Fruit fly (Drosophila melanogaster) whole organism, embryonic: Measurements from ENCODE around the gene eIF2gamma.

ENCODE experiments used
- Abd-B ChIP-seq: fragments of 200-800 bp; sonication (Bioruptor generic); optimal IDR thresholded peaks from 2 replicates; lab custom pipeline; 2018; ENCODE audit warnings: missing biosample characterization, mild to moderate bottlenecking, missing genetic modification characterization, moderate library complexity
- Adf1 ChIP-seq: fragments of 200-800 bp; sonication (Bioruptor generic); IDR thresholded peaks from 2 replicates; pipeline ENCODE4 v1.3.6; 2022; ENCODE audit warnings: missing biosample characterization, missing genetic modification characterization
- Bdp1 ChIP-seq: fragments of 200-800 bp; sonication (Bioruptor generic); optimal IDR thresholded peaks from 3 replicates; lab custom pipeline; 2016; ENCODE audit warnings: missing biosample characterization, missing genetic modification characterization
- Bteb2 ChIP-seq: fragments of 200-800 bp; sonication (Bioruptor generic); optimal IDR thresholded peaks from 2 replicates; lab custom pipeline; 2016; ENCODE audit warnings: missing biosample characterization, missing genetic modification characterization
- CG10654 ChIP-seq: fragments of 200-800 bp; sonication (Bioruptor generic); optimal IDR thresholded peaks from 2 replicates; lab custom pipeline; 2016; ENCODE audit warnings: missing biosample characterization, missing genetic modification characterization
- CG12391 ChIP-seq: fragments of 200-800 bp; sonication (Bioruptor generic); optimal IDR thresholded peaks from 3 replicates; lab custom pipeline; 2018; ENCODE audit warnings: missing biosample characterization, mild to moderate bottlenecking, missing genetic modification characterization, moderate library complexity
- CG13624 ChIP-seq: fragments of 200-800 bp; sonication (Bioruptor generic); optimal IDR thresholded peaks from 2 replicates; lab custom pipeline; 2016; ENCODE audit warnings: missing biosample characterization, missing genetic modification characterization
- CG13894 ChIP-seq: fragments of 200-800 bp; sonication (Bioruptor generic); optimal IDR thresholded peaks from 3 replicates; lab custom pipeline; 2018; ENCODE audit warnings: missing biosample characterization, mild to moderate bottlenecking, missing genetic modification characterization, moderate library complexity
- CG18476 ChIP-seq: fragments of 200-800 bp; sonication (Bioruptor generic); optimal IDR thresholded peaks from 2 replicates; lab custom pipeline; 2016; ENCODE audit warnings: missing biosample characterization, mild to moderate bottlenecking, missing genetic modification characterization
- CG2116 ChIP-seq: fragments of 200-800 bp; sonication (Bioruptor generic); optimal IDR thresholded peaks from 3 replicates; lab custom pipeline; 2018; ENCODE audit warnings: missing biosample characterization, mild to moderate bottlenecking, missing genetic modification characterization
- CG31441 ChIP-seq: fragments of 200-800 bp; sonication (Bioruptor generic); IDR thresholded peaks from 2 replicates; pipeline ENCODE4 v1.3.6; 2022; ENCODE audit warnings: missing biosample characterization, missing genetic modification characterization
- CG32772 ChIP-seq: fragments of 200-800 bp; sonication (Bioruptor generic); IDR thresholded peaks from 2 replicates; pipeline ENCODE4 v1.3.6; 2022; ENCODE audit warnings: missing biosample characterization, missing genetic modification characterization
- CG3281 ChIP-seq: fragments of 200-800 bp; sonication (Bioruptor generic); optimal IDR thresholded peaks from 3 replicates; lab custom pipeline; 2017; ENCODE audit warnings: missing biosample characterization, mild to moderate bottlenecking, missing genetic modification characterization
- CG5953 ChIP-seq: fragments of 200-800 bp; sonication (Bioruptor generic); IDR thresholded peaks from 2 replicates; pipeline ENCODE4 v1.3.6; 2022; ENCODE audit warnings: missing biosample characterization, missing genetic modification characterization
- CG7556 ChIP-seq: fragments of 200-800 bp; sonication (Bioruptor generic); optimal IDR thresholded peaks from 2 replicates; lab custom pipeline; 2017; ENCODE audit warnings: missing biosample characterization, mild to moderate bottlenecking, missing genetic modification characterization
- CG8290 ChIP-seq, 3 experiments: fragments of 200-800 bp; sonication (Bioruptor generic); optimal IDR thresholded peaks; 2 replicates each; lab custom pipeline; 2016 to 2019; ENCODE audit warnings: missing biosample characterization in 3 of 3, missing genetic modification characterization in 3 of 3, mild to moderate bottlenecking in 2 of 3, moderate library complexity in 1 of 3
- CG9215 ChIP-seq: fragments of 200-800 bp; sonication (Bioruptor generic); IDR thresholded peaks from 2 replicates; pipeline ENCODE4 v1.3.6; 2022; ENCODE audit warnings: missing biosample characterization, missing genetic modification characterization
- CoRest ChIP-seq: fragments of 200-800 bp; sonication (Bioruptor generic); optimal IDR thresholded peaks from 3 replicates; lab custom pipeline; 2018; ENCODE audit warnings: missing biosample characterization, mild to moderate bottlenecking, missing genetic modification characterization, moderate library complexity
- HHEX ChIP-seq: fragments of 200-800 bp; sonication (Bioruptor generic); optimal IDR thresholded peaks from 3 replicates; lab custom pipeline; 2017; ENCODE audit warnings: missing biosample characterization, mild to moderate bottlenecking, missing genetic modification characterization, missing genetic modification reagents
- HLH3B ChIP-seq: fragments of 200-800 bp; sonication (Bioruptor generic); IDR thresholded peaks from 2 replicates; pipeline ENCODE4 v1.3.6; 2022; ENCODE audit warnings: missing biosample characterization, missing genetic modification characterization
- Jarid2 ChIP-seq: fragments of 200-800 bp; sonication (Bioruptor generic); optimal IDR thresholded peaks from 3 replicates; lab custom pipeline; 2017; ENCODE audit warnings: mild to moderate bottlenecking, missing biosample characterization, missing genetic modification reagents, missing genetic modification characterization
- NC2β ChIP-seq: fragments of 200-800 bp; sonication (Bioruptor generic); optimal IDR thresholded peaks from 2 replicates; lab custom pipeline; 2016; ENCODE audit warnings: missing biosample characterization, missing genetic modification characterization
- Optix ChIP-seq: fragments of 200-800 bp; sonication (Bioruptor generic); IDR thresholded peaks from 3 replicates; pipeline ENCODE4 v1.3.6; 2022; ENCODE audit warnings: missing biosample characterization, missing genetic modification characterization
- PHDP ChIP-seq: fragments of 200-800 bp; sonication (Bioruptor generic); optimal IDR thresholded peaks from 3 replicates; lab custom pipeline; 2018; ENCODE audit warnings: missing biosample characterization, mild to moderate bottlenecking, missing genetic modification characterization, moderate library complexity
- Scr ChIP-seq: fragments of 200-800 bp; sonication (Bioruptor generic); IDR thresholded peaks from 2 replicates; pipeline ENCODE4 v1.3.6; 2022; ENCODE audit warnings: missing biosample characterization, missing genetic modification characterization; ENCODE audit not compliant: partially characterized antibody
- YL-1 ChIP-seq: fragments of 200-800 bp; sonication (Bioruptor generic); optimal IDR thresholded peaks from 3 replicates; lab custom pipeline; 2017; ENCODE audit warnings: missing biosample characterization, mild to moderate bottlenecking, missing genetic modification characterization
- amos ChIP-seq: fragments of 200-800 bp; sonication (Bioruptor generic); IDR thresholded peaks from 2 replicates; pipeline ENCODE4 v1.3.6; 2022; ENCODE audit warnings: missing biosample characterization, missing genetic modification characterization; ENCODE audit not compliant: partially characterized antibody
- bcd ChIP-seq: fragments of 200-800 bp; sonication (Bioruptor generic); optimal IDR thresholded peaks from 2 replicates; lab custom pipeline; 2017; ENCODE audit warnings: missing biosample characterization, mild to moderate bottlenecking, missing genetic modification characterization
- cad ChIP-seq: fragments of >200 bp; optimal IDR thresholded peaks from 2 replicates; lab custom pipeline; 2017; ENCODE audit warnings: missing biosample characterization, missing genetic modification characterization
- cg ChIP-seq: fragments of 200-800 bp; sonication (Bioruptor generic); optimal IDR thresholded peaks from 3 replicates; lab custom pipeline; 2019; ENCODE audit warnings: missing biosample characterization, mild to moderate bottlenecking, missing genetic modification characterization, moderate library complexity
- dpn ChIP-seq, 2 experiments: fragments of 200-800 bp; sonication (Bioruptor generic); optimal IDR thresholded peaks; 3 replicates each; lab custom pipeline; 2016; ENCODE audit warnings: missing biosample characterization in 2 of 2, missing genetic modification characterization in 2 of 2
- ems ChIP-seq: fragments of 200-800 bp; sonication (Bioruptor generic); optimal IDR thresholded peaks from 3 replicates; lab custom pipeline; 2016; ENCODE audit warnings: missing biosample characterization, missing genetic modification characterization
- gro ChIP-seq: fragments of 200-800 bp; sonication (Bioruptor generic); optimal IDR thresholded peaks from 2 replicates; lab custom pipeline; 2016; ENCODE audit warnings: missing biosample characterization, missing genetic modification characterization
- gsb ChIP-seq: fragments of 200-800 bp; sonication (Bioruptor generic); IDR thresholded peaks from 2 replicates; pipeline ENCODE4 v1.3.6; 2022; ENCODE audit warnings: missing biosample characterization, missing genetic modification characterization
- jumu ChIP-seq: fragments of 200-800 bp; sonication (Bioruptor generic); optimal IDR thresholded peaks from 3 replicates; lab custom pipeline; 2016; ENCODE audit warnings: missing biosample characterization, missing genetic modification characterization
- kah ChIP-seq: fragments of 200-800 bp; sonication (Bioruptor generic); optimal IDR thresholded peaks from 2 replicates; lab custom pipeline; 2018; ENCODE audit warnings: missing biosample characterization, mild to moderate bottlenecking, missing genetic modification characterization
- kni ChIP-seq: fragments of 200-800 bp; sonication (Bioruptor generic); optimal IDR thresholded peaks from 3 replicates; lab custom pipeline; 2017; ENCODE audit warnings: mild to moderate bottlenecking, missing biosample characterization, missing genetic modification reagents, missing genetic modification characterization
- knrl ChIP-seq: fragments of 200-800 bp; sonication (Bioruptor generic); IDR thresholded peaks from 3 replicates; pipeline ENCODE4 v1.3.6; 2022; ENCODE audit warnings: missing biosample characterization, missing genetic modification characterization; ENCODE audit not compliant: partially characterized antibody
- lbe ChIP-seq: fragments of 200-800 bp; sonication (Bioruptor generic); optimal IDR thresholded peaks from 2 replicates; lab custom pipeline; 2016; ENCODE audit warnings: missing biosample characterization, mild to moderate bottlenecking, missing genetic modification characterization
- lmd ChIP-seq: fragments of 200-800 bp; sonication (Bioruptor generic); IDR thresholded peaks from 2 replicates; pipeline ENCODE4 v1.3.6; 2022; ENCODE audit warnings: missing biosample characterization, missing genetic modification characterization
- oc ChIP-seq: fragments of 200-800 bp; sonication (Bioruptor generic); optimal IDR thresholded peaks from 2 replicates; lab custom pipeline; 2018; ENCODE audit warnings: missing biosample characterization, mild to moderate bottlenecking, missing genetic modification characterization, moderate library complexity
- onecut ChIP-seq: fragments of 200-800 bp; sonication (Bioruptor generic); IDR thresholded peaks from 2 replicates; pipeline ENCODE4 v1.3.6; 2022; ENCODE audit warnings: missing biosample characterization, missing genetic modification characterization
- pan ChIP-seq, 4 experiments: fragments of >200 bp in 3 of 4; fragments of 200-800 bp in 1 of 4; sonication (Bioruptor generic) in 1 of 4; optimal IDR thresholded peaks in 3 of 4; IDR thresholded peaks in 1 of 4; 2 replicates each; pipeline versions ENCODE4 v1.3.6 to Lab custom; 2017 to 2022; ENCODE audit warnings: missing biosample characterization in 2 of 4, missing genetic modification characterization in 2 of 4, mixed read lengths in 1 of 4
- sens-2 ChIP-seq: fragments of 200-800 bp; sonication (Bioruptor generic); IDR thresholded peaks from 2 replicates; pipeline ENCODE4 v1.3.6; 2022; ENCODE audit warnings: missing biosample characterization, missing genetic modification characterization
- sima ChIP-seq: fragments of 200-800 bp; sonication (Bioruptor generic); optimal IDR thresholded peaks from 2 replicates; lab custom pipeline; 2016; ENCODE audit warnings: missing biosample characterization, missing genetic modification characterization
- tap ChIP-seq: fragments of 200-800 bp; optimal IDR thresholded peaks from 3 replicates; lab custom pipeline; 2019; ENCODE audit warnings: missing biosample characterization, mild to moderate bottlenecking, missing genetic modification characterization, moderate library complexity
- tll ChIP-seq, 2 experiments: fragments of 200-800 bp in 1 of 2; fragments of >200 bp in 1 of 2; sonication (Bioruptor generic) in 1 of 2; optimal IDR thresholded peaks; 2 replicates each; lab custom pipeline; 2017 to 2019; ENCODE audit warnings: missing biosample characterization in 2 of 2, missing genetic modification characterization in 2 of 2, mild to moderate bottlenecking in 1 of 2, moderate library complexity in 1 of 2
- wdn ChIP-seq: fragments of 200-800 bp; sonication (Bioruptor generic); IDR thresholded peaks from 2 replicates; pipeline ENCODE4 v1.3.6; 2022; ENCODE audit warnings: missing biosample characterization, missing genetic modification characterization

The eIF2gamma gene

dm6 chr3R:15218824-15219576 is 44.3 kb downstream of the eIF2gamma start, which contains the start of the genes SIDL and CG12241 (continued):
- peak; percentile 42 for TF ChIP-seq Scr
- peak; percentile 83 for TF ChIP-seq CG3281 (GFP tag; lab: Kevin White, UChicago)
- peak; percentile 82 for TF ChIP-seq gsb (GFP tag; lab: Robert Waterston, UW)
- TF ChIP-seq HLH3B, result peak; percentile 92
- no peak for TF ChIP-seq CG5953 (GFP tag; lab: Robert Waterston, UW)
- TF ChIP-seq tll (GFP tag; optimal IDR thresholded peaks at IDR 0.05; lab: Kevin White, UChicago), result no peak
- TF ChIP-seq CoRest (tag; lab: Kevin White, UChicago), result peak; percentile 67
- TF ChIP-seq sens-2, result no peak
- peak; percentile 79 for TF ChIP-seq lbe (GFP tag; lab: Kevin White, UChicago)
- TF ChIP-seq bcd (GFP tag; lab: Kevin White, UChicago), result peak; percentile 87
- peak; percentile 70 for TF ChIP-seq wdn
- no peak for TF ChIP-seq tap (tag; lab: Kevin White, UChicago)
- TF ChIP-seq CG9215, result peak; percentile 90
- TF ChIP-seq CG8290 (GFP tag; optimal IDR thresholded peaks at IDR 0.05; lab: Kevin White, UChicago), result no peak
- TF ChIP-seq CG8290 (tag; optimal IDR thresholded peaks at IDR 0.05; lab: Kevin White, UChicago), result no peak
- TF ChIP-seq CG32772, result peak; percentile 92
- peak; percentile 43 for TF ChIP-seq YL-1 (GFP tag; lab: Kevin White, UChicago)
- peak; percentile 79 for TF ChIP-seq jumu (GFP tag; lab: Kevin White, UChicago)
- TF ChIP-seq CG13894 (tag; lab: Kevin White, UChicago), result no peak
- peak; percentile 73 to 87 for TF ChIP-seq dpn (GFP tag; optimal IDR thresholded peaks at IDR 0.05; lab: Kevin White, UChicago)
- peak; percentile 83 for TF ChIP-seq HHEX (GFP tag; lab: Kevin White, UChicago)
- peak; percentile 96 for TF ChIP-seq onecut (GFP tag; lab: Robert Waterston, UW)
- TF ChIP-seq NC2β (GFP tag; lab: Kevin White, UChicago), result peak; percentile 57
- TF ChIP-seq oc (tag; lab: Kevin White, UChicago), result no peak
- no peak for TF ChIP-seq kni (GFP tag; lab: Kevin White, UChicago)
- peak; percentile 91 for TF ChIP-seq gro
- no peak for TF ChIP-seq pan (optimal IDR thresholded peaks at IDR 0.05; lab: Kevin White, UChicago)
- peak in 1 of 2 experiments; percentile 96 for TF ChIP-seq pan (GFP tag; optimal IDR thresholded peaks at IDR 0.05 in 1 of 2, IDR thresholded peaks at IDR 0.05 in 1 of 2)
- TF ChIP-seq CG31441, result peak; percentile 90
- peak; percentile 79 for TF ChIP-seq CG2116 (GFP tag; lab: Kevin White, UChicago)
- peak; percentile 77 for TF ChIP-seq kah (GFP tag; lab: Kevin White, UChicago)
- peak; percentile 7 for TF ChIP-seq Bdp1
- peak; percentile 23; the same call in 1 of the 2 replicates for TF ChIP-seq Adf1 (GFP tag; lab: Robert Waterston, UW)
- peak; percentile 93 for TF ChIP-seq lmd (GFP tag; lab: Robert Waterston, UW)
- peak; percentile 86 for TF ChIP-seq CG18476 (GFP tag; lab: Kevin White, UChicago)
- no peak for TF ChIP-seq amos (GFP tag; lab: Robert Waterston, UW)
- no peak for TF ChIP-seq cg
- peak; percentile 16; the same call in 1 of the 3 replicates for TF ChIP-seq knrl
- TF ChIP-seq PHDP (tag; lab: Kevin White, UChicago), result peak; percentile 50
- TF ChIP-seq Abd-B (GFP tag; lab: Kevin White, UChicago), result peak; percentile 94
- TF ChIP-seq Jarid2 (GFP tag; lab: Kevin White, UChicago), result no peak
- peak; percentile 71 for TF ChIP-seq CG10654 (GFP tag; lab: Kevin White, UChicago)
- peak; percentile 63 for TF ChIP-seq Bteb2 (GFP tag; lab: Kevin White, UChicago)
- peak; percentile 23; the same call in 1 of the 3 replicates for TF ChIP-seq Optix
- TF ChIP-seq CG13624 (GFP tag; lab: Kevin White, UChicago), result peak; percentile 89
- TF ChIP-seq CG12391, result peak; percentile 72
- TF ChIP-seq CG7556 (GFP tag; lab: Kevin White, UChicago), result peak; percentile 78
- TF ChIP-seq sima, result peak; percentile 63
- peak; percentile 84 for TF ChIP-seq ems (GFP tag; lab: Kevin White, UChicago)
- no peak for TF ChIP-seq cad (GFP tag; lab: Kevin White, UChicago)
